Worm (Caenorhabditis elegans) whole organism, late embryonic: ENCODE data around the gene nlp-9.

ENCODE experiments used
- ahr-1 ChIP-seq: sonication (generic microtip); optimal IDR thresholded peaks from 2 replicates; lab custom pipeline; 2016; ENCODE audit warnings: missing genetic modification characterization, missing compliant biosample characterization
- ceh-2 ChIP-seq: sonication (generic microtip); optimal IDR thresholded peaks from 2 replicates; lab custom pipeline; 2016; ENCODE audit warnings: missing genotype, missing genetic modification characterization, missing compliant biosample characterization
- ceh-31 ChIP-seq: sonication (generic microtip); optimal IDR thresholded peaks from 2 replicates; lab custom pipeline; 2016; ENCODE audit warnings: missing genetic modification characterization, missing compliant biosample characterization
- ceh-9 ChIP-seq: sonication (generic microtip); optimal IDR thresholded peaks from 2 replicates; lab custom pipeline; 2016; ENCODE audit warnings: mild to moderate bottlenecking, missing genetic modification characterization, inconsistent platforms, missing compliant biosample characterization
- fkh-6 ChIP-seq: sonication (generic microtip); optimal IDR thresholded peaks from 2 replicates; lab custom pipeline; 2016; ENCODE audit warnings: missing genetic modification characterization, missing compliant biosample characterization
- lin-11 ChIP-seq: fragments of 200-800 bp; sonication (Bioruptor generic); optimal IDR thresholded peaks from 2 replicates; lab custom pipeline; 2018; ENCODE audit warnings: mild to moderate bottlenecking, missing genetic modification characterization, missing compliant biosample characterization
- nfya-1 ChIP-seq: sonication (generic microtip); optimal IDR thresholded peaks from 2 replicates; lab custom pipeline; 2017; ENCODE audit warnings: missing genetic modification characterization, mild to moderate bottlenecking, missing compliant biosample characterization, antibody characterized with exemption, moderate library complexity
- pag-3 ChIP-seq: sonication (generic microtip); optimal IDR thresholded peaks from 2 replicates; lab custom pipeline; 2016; ENCODE audit warnings: missing compliant biosample characterization, missing genetic modification characterization, borderline replicate concordance
- pros-1 ChIP-seq: fragments of 150-350 bp; optimal IDR thresholded peaks from 2 replicates; lab custom pipeline; 2014; ENCODE audit warnings: missing biosample characterization, missing genetic modification reagents, missing genetic modification characterization
- sox-2 ChIP-seq: fragments of 200-800 bp; sonication (Bioruptor generic); IDR thresholded peaks from 2 replicates; pipeline ENCODE4 v1.3.6; 2022; ENCODE audit warnings: missing genetic modification reagents, missing genetic modification characterization, missing compliant biosample characterization
- sox-4 ChIP-seq: sonication (generic microtip); optimal IDR thresholded peaks from 2 replicates; lab custom pipeline; 2017; ENCODE audit warnings: mild to moderate bottlenecking, missing genetic modification characterization, inconsistent platforms, missing compliant biosample characterization

ce11 chrV:4189618-4190017, 29.8 kb upstream of the nlp-9 start:
- TF ChIP-seq ahr-1 (tag; lab: Kevin White, UChicago) (no peak), pros-1 (tag; lab: Kevin White, UChicago) (no peak), ceh-31 (tag; lab: Kevin White, UChicago) (no peak), sox-2 (GFP tag; lab: Robert Waterston, UW) (no peak), fkh-6 (tag; lab: Kevin White, UChicago) (no peak), pag-3 (tag; lab: Kevin White, UChicago) (no peak), ceh-9 (tag; lab: Kevin White, UChicago) (no peak), ceh-2 (no peak), sox-4 (tag; lab: Kevin White, UChicago) (no peak), nfya-1 (tag; lab: Kevin White, UChicago) (no peak), lin-11 (tag; lab: Kevin White, UChicago) (no peak)
